Worm (Caenorhabditis elegans) whole organism, midembryonic: Measurements from ENCODE around the gene fbxa-153.

Experiments used
- T22C8.4 ChIP-seq: fragments of 200-800 bp; sonication (Bioruptor generic); IDR thresholded peaks from 2 replicates; pipeline ENCODE4 v1.3.6; 2022; ENCODE audit warnings: missing genetic modification characterization, missing compliant biosample characterization
- cog-1 ChIP-seq: sonication (generic microtip); optimal IDR thresholded peaks from 2 replicates; lab custom pipeline; 2016; ENCODE audit warnings: missing genetic modification characterization, missing compliant biosample characterization
- flt-1 ChIP-seq: fragments of 200-800 bp; sonication (Bioruptor generic); IDR thresholded peaks from 2 replicates; pipeline ENCODE4 v1.3.6; 2022; ENCODE audit warnings: missing genetic modification characterization, missing compliant biosample characterization
- klf-2 ChIP-seq: fragments of 200-800 bp; sonication (Bioruptor generic); conservative IDR thresholded peaks from 2 replicates; pipeline ENCODE4 v1.3.6; 2022; ENCODE audit warnings: missing genetic modification reagents, missing genetic modification characterization, missing compliant biosample characterization
- med-1 ChIP-seq: sonication (generic microtip); optimal IDR thresholded peaks from 2 replicates; lab custom pipeline; 2017; ENCODE audit warnings: missing genetic modification characterization, mild to moderate bottlenecking, missing compliant biosample characterization, antibody characterized with exemption, missing genetic modification reagents; ENCODE audit not compliant: insufficient read depth
- ref-1 ChIP-seq: fragments of 200-800 bp; sonication (Bioruptor generic); conservative IDR thresholded peaks from 2 replicates; pipeline ENCODE4 v1.3.6; 2022; ENCODE audit warnings: missing genetic modification reagents, missing genetic modification characterization, missing compliant biosample characterization
- tab-1 ChIP-seq: fragments of 200-800 bp; sonication (Bioruptor generic); IDR thresholded peaks from 2 replicates; pipeline ENCODE4 v1.3.6; 2022; ENCODE audit warnings: missing genetic modification characterization, missing compliant biosample characterization
- ztf-23 ChIP-seq: fragments of 200-800 bp; sonication (Bioruptor generic); IDR thresholded peaks from 2 replicates; pipeline ENCODE4 v1.3.6; 2022; ENCODE audit warnings: missing genetic modification reagents, missing genetic modification characterization, missing compliant biosample characterization
- ztf-29 ChIP-seq: fragments of 200-800 bp; sonication (Bioruptor generic); IDR thresholded peaks from 2 replicates; pipeline ENCODE4 v1.3.6; 2022; ENCODE audit warnings: missing genetic modification reagents, missing genetic modification characterization, missing compliant biosample characterization

fbxa-153 gene

DNA sequence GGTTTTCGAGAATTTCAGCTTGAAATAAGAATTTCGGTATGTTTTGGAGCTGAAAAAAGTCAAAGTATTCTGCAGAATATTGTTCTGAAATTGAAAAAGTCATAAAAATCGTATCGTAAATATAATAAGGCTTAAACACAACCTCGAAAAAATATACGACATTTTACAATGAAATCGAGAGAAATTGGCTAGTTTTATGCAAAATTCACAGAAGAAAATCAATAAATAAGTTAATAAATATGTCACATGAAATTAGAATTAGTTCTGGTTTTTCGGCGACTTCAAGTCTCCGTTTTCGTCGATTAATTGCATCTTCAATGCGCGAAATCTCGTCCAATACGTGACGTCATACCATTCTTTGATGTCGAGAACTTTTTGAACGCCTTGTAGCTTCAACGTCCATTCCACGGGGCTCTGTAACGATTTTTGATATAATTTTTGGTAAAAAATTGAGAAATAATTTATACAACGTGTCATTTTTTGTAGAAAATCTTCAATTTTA, 32.7 kb downstream of the fbxa-153 start, which contains the start of gene atx-3:
Gene atx-3 (minus strand): TSS at position 51 of the 502 bp plus-strand sequence.
- TF ChIP-seq klf-2 = no peak
- TF ChIP-seq med-1 = no peak
- TF ChIP-seq tab-1 (GFP tag; lab: Robert Waterston, UW) = no peak

- TF ChIP-seq klf-2 = no peak
- no peak for TF ChIP-seq T22C8.4
Measured at ce11 chrV:15575305-15575704, 34.9 kb downstream of the fbxa-153 start, which contains the start of gene mdt-28. mdt-28 (minus strand) TSS chrV:15575405.

DNA sequence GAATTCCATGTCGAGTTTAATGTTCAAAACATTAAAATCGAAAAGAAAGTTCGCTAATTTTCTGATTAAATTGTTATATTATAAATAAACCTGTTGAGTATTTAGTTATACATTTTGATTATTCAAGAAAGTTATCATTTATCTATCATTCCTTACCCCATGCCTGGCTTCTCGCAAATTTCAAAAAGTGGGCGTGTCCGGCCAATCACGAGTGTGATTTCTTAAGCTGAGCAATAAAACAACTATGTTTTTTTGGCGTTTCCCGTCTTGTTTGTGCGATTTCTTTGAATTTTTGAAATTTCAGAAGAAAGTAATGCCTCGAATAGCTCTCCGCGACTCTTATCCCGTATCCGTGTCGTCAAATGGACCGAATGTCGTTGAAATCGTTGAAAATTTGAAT, 37.6 kb downstream of the fbxa-153 start, which contains the start of gene fbxa-94:
Gene fbxa-94 (plus strand): TSS at position 301 of the 400 bp plus-strand sequence.
- no peak for TF ChIP-seq ztf-29 (GFP tag; lab: Robert Waterston, UW)
- TF ChIP-seq med-1 = no peak
- TF ChIP-seq tab-1 (GFP tag; lab: Robert Waterston, UW) = no peak
- no peak for TF ChIP-seq ref-1 (GFP tag; lab: Robert Waterston, UW)
- TF ChIP-seq flt-1 = no peak
- TF ChIP-seq klf-2 = no peak
- TF ChIP-seq cog-1 (tag; lab: Kevin White, UChicago) = no peak
- TF ChIP-seq ztf-23 (GFP tag; lab: Robert Waterston, UW) = no peak
- no peak for TF ChIP-seq T22C8.4

DNA sequence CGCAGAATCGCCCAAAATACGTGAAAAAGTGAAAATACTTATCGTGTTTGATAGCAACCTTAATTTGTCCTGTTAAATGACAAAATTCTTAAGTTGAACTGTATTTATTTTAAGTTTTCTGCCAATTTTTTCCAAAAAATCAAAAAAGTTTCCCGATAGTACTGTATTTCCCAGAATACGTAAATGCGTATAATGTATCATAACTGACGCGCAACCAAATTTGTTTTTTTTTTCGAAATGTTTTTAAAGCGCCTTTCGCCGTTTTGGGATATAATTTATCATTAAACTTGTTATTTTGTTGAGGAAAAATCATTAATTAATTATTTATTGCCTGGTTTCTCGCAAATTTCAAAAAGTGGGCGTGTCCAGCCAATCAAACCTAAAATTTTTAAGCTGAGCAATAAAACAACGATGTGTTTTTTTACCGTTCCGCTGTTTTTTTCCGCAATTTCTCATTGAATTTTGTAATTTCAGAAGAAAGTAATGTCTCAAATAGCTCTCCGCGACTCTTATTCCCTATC, 39.1 kb downstream of the fbxa-153 start, which contains the start of gene fbxa-95:
Gene fbxa-95 (plus strand): TSS at position 471 of the 521 bp plus-strand sequence.
- TF ChIP-seq med-1 (no peak), ztf-23 (GFP tag; lab: Robert Waterston, UW) (no peak), cog-1 (tag; lab: Kevin White, UChicago) (no peak), T22C8.4 (no peak), klf-2 (no peak), ref-1 (GFP tag; lab: Robert Waterston, UW) (no peak), tab-1 (GFP tag; lab: Robert Waterston, UW) (no peak), ztf-29 (GFP tag; lab: Robert Waterston, UW) (no peak), flt-1 (no peak)

- TF ChIP-seq ref-1 (GFP tag; lab: Robert Waterston, UW) = no peak
- no peak for TF ChIP-seq ztf-23 (GFP tag; lab: Robert Waterston, UW)
- TF ChIP-seq cog-1 (tag; lab: Kevin White, UChicago) = no peak
- TF ChIP-seq klf-2 = no peak
- TF ChIP-seq tab-1 (GFP tag; lab: Robert Waterston, UW) = no peak
- TF ChIP-seq med-1 = no peak
- no peak for TF ChIP-seq T22C8.4
- no peak for TF ChIP-seq flt-1
- no peak for TF ChIP-seq ztf-29 (GFP tag; lab: Robert Waterston, UW)
Measured at ce11 chrV:15569702-15570430, 40.3 kb downstream of the fbxa-153 start, which contains the start of gene lsm-5. lsm-5 (plus strand) TSS chrV:15570380.

DNA sequence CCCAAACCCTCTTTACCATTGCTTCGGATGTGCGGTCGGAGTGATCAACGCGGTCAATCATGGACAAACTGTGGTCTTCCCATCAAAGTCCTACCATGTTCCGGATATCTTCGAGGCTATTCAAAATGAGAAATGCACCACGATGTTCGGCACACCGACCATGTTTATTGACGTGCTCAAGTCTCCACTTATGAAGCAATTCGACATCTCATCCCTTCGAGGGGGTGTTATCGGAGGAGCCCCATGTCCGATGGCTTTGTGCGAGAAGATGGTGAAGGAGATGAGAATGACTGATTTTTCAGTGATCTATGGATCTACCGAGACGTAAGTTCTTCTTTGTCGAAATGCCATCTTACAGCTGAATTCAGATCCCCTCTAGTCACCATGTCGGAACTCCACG, 41.8 kb downstream of the fbxa-153 start:
- TF ChIP-seq T22C8.4 = no peak
- no peak for TF ChIP-seq cog-1 (tag; lab: Kevin White, UChicago)
- no peak for TF ChIP-seq ztf-23 (GFP tag; lab: Robert Waterston, UW)
- no peak for TF ChIP-seq med-1
- no peak for TF ChIP-seq klf-2
- no peak for TF ChIP-seq flt-1

DNA sequence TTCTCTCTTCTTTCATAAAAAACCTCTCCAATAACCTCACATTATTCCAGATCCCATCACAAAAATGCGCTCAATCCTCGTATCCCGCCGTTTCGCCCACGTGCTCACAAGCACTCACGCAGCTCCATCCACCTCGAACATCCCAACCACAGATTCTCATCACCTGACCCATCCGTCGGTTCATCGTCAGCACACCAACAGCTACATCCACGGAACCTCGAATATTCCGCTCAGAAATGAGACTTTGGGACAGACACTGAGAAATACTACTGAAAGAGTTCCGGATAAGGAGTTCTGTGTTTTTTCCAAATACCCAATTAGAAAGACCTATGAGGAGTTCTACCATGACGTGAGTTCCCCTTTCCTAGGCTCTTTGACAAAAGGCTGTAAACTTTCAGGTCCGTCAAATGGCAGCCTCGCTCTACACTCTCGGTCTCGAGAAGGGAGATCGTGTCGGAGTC, 42.8 kb downstream of the fbxa-153 start, which contains the start of gene acs-2:
Gene acs-2 (plus strand): TSS at position 51 of the 461 bp plus-strand sequence.
- TF ChIP-seq ztf-23 (GFP tag; lab: Robert Waterston, UW) = no peak
- TF ChIP-seq med-1 = no peak
- no peak for TF ChIP-seq flt-1
- no peak for TF ChIP-seq ref-1 (GFP tag; lab: Robert Waterston, UW)

DNA sequence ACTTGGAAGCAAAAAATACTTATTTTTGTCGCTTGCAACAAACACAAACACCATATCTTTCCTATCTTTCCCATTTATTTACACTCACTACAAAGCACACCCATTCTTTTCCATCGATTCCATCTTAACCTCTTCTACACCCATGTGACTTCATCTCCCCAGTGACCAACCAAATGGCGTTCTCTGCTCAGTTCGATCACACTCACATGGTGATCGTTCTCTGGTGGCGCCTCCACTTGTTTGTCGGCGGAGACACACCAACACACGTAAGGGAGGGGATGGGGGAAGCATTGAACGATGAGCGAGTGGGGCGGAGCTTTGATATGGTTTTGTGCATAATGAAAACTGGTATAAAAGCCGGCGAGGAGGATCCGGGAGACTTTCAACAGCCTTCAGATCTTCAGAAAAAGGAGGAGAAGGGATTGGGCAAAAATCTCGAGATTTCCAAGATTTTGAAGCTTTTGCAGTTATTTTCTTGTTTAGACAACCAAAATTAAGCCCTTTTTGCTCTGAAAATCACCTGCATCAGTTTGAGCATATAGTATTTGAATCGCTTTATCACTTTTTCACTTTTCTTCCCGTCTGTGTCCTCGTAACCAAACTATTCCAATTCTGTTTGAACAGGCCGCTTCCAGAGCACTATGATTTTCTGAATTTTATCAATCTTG, 43.5 kb downstream of the fbxa-153 start:
- no peak for TF ChIP-seq ztf-29 (GFP tag; lab: Robert Waterston, UW)
- TF ChIP-seq tab-1 (GFP tag; lab: Robert Waterston, UW) = no peak
- no peak for TF ChIP-seq ztf-23 (GFP tag; lab: Robert Waterston, UW)
- TF ChIP-seq T22C8.4 = no peak
- TF ChIP-seq flt-1 = no peak
- no peak for TF ChIP-seq med-1
- TF ChIP-seq cog-1 (tag; lab: Kevin White, UChicago) = no peak

- no peak for TF ChIP-seq med-1
- TF ChIP-seq cog-1 (tag; lab: Kevin White, UChicago) = no peak
- TF ChIP-seq ref-1 (GFP tag; lab: Robert Waterston, UW) = no peak
- TF ChIP-seq klf-2 = no peak
- no peak for TF ChIP-seq ztf-29 (GFP tag; lab: Robert Waterston, UW)
- TF ChIP-seq T22C8.4 = no peak
- no peak for TF ChIP-seq flt-1
- no peak for TF ChIP-seq ztf-23 (GFP tag; lab: Robert Waterston, UW)
- no peak for TF ChIP-seq tab-1 (GFP tag; lab: Robert Waterston, UW)
Measured at ce11 chrV:15563985-15564384, 46.2 kb downstream of the fbxa-153 start.

- TF ChIP-seq flt-1 (no peak), klf-2 (no peak), ztf-23 (GFP tag; lab: Robert Waterston, UW) (no peak), cog-1 (tag; lab: Kevin White, UChicago) (no peak)
Measured at ce11 chrV:15563477-15563876, 46.7 kb downstream of the fbxa-153 start.
